Fruit fly (Drosophila melanogaster) S2 (cell line): Measurements from ENCODE around the gene Rpt6.

Experiments
- CG8478 ChIP-seq: fragments of >200 bp; optimal IDR thresholded peaks from 2 replicates; lab custom pipeline; 2018
- CTCF ChIP-seq, 2 experiments: fragments of >200 bp; optimal IDR thresholded peaks; 2 replicates each; lab custom pipeline; 2018

DNA sequence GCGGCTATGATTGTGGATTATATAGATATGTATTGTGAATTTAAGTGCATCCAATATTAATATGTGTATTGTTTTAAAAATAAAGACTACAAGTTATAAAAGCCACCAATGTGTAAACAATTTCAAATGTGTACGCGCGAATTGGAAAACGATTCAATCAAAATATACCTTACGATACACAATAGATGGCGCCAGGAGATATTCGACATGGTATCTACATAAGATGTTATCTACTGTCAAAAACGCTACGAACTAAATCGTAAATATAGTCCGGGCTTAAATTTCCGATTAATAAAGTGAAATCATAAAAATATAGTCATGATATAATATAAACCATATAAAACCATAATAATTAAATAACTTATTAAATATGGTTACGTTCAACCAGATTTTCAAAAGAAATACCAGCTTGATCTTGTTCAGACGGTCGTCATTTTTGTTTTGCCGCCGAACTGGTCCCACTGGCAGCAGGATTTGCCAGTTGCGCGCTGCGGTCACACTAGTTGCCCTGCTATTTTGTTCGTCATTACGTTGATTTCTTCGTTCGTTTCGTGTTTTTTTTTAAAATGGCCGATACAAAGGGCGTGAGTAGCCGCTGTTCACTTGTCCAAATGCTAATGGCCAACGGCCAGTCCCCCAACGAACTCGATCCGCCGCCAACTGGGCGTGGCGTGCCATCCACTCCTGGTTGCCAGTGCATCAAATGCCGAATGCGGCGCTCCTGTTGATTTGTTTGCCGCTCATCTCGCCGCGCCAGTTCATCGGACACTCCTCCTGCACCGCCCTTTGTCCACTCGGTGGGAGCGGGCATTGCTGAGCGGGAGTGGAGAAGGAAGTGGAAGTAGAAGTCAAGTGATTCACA lies 42.2 kb downstream of the Rpt6 start, which contains the start of gene Septin1:
- TF ChIP-seq CTCF (optimal IDR thresholded peaks at IDR 0.05; lab: Kevin White, UChicago) (peak; percentile 52 to 86), CG8478 (lab: Kevin White, UChicago) (no peak)
